Fruit fly (Drosophila melanogaster): Measurements from ENCODE around the gene Tom70.

The Tom70 gene

DNA sequence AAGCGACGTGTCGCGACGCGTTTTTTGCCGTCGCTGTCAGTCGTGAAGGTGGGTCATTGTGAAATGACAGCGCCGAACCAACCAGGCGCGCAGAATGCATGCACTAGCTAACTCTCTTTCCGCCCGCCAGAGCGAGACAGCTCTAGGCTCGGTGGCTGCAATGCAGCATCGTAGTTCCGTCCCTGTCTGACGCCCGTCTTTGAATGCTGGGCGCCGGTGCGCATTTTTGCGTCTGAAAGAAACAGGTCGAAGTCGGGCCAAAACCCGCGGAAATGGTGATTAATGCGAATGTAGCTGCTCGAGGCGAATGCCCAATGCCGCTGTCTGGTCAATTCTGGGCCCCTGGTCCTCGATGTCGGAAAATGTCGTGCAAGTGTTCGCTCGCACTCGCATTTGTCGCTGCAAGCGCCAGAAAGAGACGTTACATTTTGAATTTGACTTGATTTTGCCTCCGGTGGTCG lies 30.9 kb downstream of the Tom70 start (continued):
- TF ChIP-seq salr (GFP tag; optimal IDR thresholded peaks at IDR 0.05) (peak; percentile 34 to 37), Eip75B (GFP tag; optimal IDR thresholded peaks at IDR 0.05) (peak; percentile 74), eg (GFP tag; IDR thresholded peaks at IDR 0.05) (no peak), Met (GFP tag; optimal IDR thresholded peaks at IDR 0.05) (peak; percentile 57), achi (GFP tag; optimal IDR thresholded peaks at IDR 0.05) (peak; percentile 43), CG8319 (GFP tag; optimal IDR thresholded peaks at IDR 0.05) (peak; percentile 60), svp (GFP tag) (peak; percentile 99)

- TF ChIP-seq Eip93F (GFP tag; optimal IDR thresholded peaks at IDR 0.05): no peak
- peak; percentile 59 for TF ChIP-seq Ets21C (GFP tag; optimal IDR thresholded peaks at IDR 0.05)
- TF ChIP-seq CG11762 (GFP tag; optimal IDR thresholded peaks at IDR 0.05; ENCODE audit: insufficient read depth): peak; percentile 84
- TF ChIP-seq CG10631 (GFP tag; optimal IDR thresholded peaks at IDR 0.05): peak; percentile 93
- TF ChIP-seq Hr39 (GFP tag; optimal IDR thresholded peaks at IDR 0.05): peak; percentile 70
- TF ChIP-seq Blimp-1 (GFP tag; optimal IDR thresholded peaks at IDR 0.05): peak; percentile 97
- TF ChIP-seq CG31627 (GFP tag; optimal IDR thresholded peaks at IDR 0.05): peak; percentile 75
- peak; percentile 90 for TF ChIP-seq OdsH (GFP tag; optimal IDR thresholded peaks at IDR 0.05)
- TF ChIP-seq acj6 (GFP tag; optimal IDR thresholded peaks at IDR 0.05): peak; percentile 88
- peak; percentile 96 for TF ChIP-seq Eip78C (GFP tag)
- peak; percentile 81 for TF ChIP-seq fd59A (GFP tag; optimal IDR thresholded peaks at IDR 0.05)
- TF ChIP-seq CG6854 (GFP tag; optimal IDR thresholded peaks at IDR 0.05): no peak
- TF ChIP-seq topi (GFP tag; optimal IDR thresholded peaks at IDR 0.05): peak; percentile 79
- TF ChIP-seq vri (GFP tag; optimal IDR thresholded peaks at IDR 0.05): no peak
- peak; percentile 87 for TF ChIP-seq esn (GFP tag; optimal IDR thresholded peaks at IDR 0.05)
- TF ChIP-seq CG32006 (GFP tag; optimal IDR thresholded peaks at IDR 0.05): peak; percentile 93
- peak; percentile 88 for TF ChIP-seq CG16779 (tag; optimal IDR thresholded peaks at IDR 0.05)
- TF ChIP-seq Hr4 (GFP tag; optimal IDR thresholded peaks at IDR 0.05): peak; percentile 69
- TF ChIP-seq Lpt (GFP tag; optimal IDR thresholded peaks at IDR 0.05): peak; percentile 76
- TF ChIP-seq Met (GFP tag; optimal IDR thresholded peaks at IDR 0.05): peak; percentile 74
- TF ChIP-seq pdm3 (GFP tag; optimal IDR thresholded peaks at IDR 0.05): peak; percentile 78
- TF ChIP-seq svp (GFP tag): peak; percentile 98
- peak; percentile 83 for TF ChIP-seq CG6276 (GFP tag; optimal IDR thresholded peaks at IDR 0.05)
- peak; percentile 59 for TF ChIP-seq Sox14 (GFP tag; optimal IDR thresholded peaks at IDR 0.05)
- TF ChIP-seq CG6792 (GFP tag; optimal IDR thresholded peaks at IDR 0.05): peak; percentile 85
- TF ChIP-seq Ets96B (tag; optimal IDR thresholded peaks at IDR 0.05): peak; percentile 95
- peak; percentile 78 for TF ChIP-seq Sox15 (GFP tag; optimal IDR thresholded peaks at IDR 0.05)
- no peak for TF ChIP-seq Hr38 (GFP tag; optimal IDR thresholded peaks at IDR 0.05)
- TF ChIP-seq fkh (GFP tag; optimal IDR thresholded peaks at IDR 0.05): peak; percentile 97
- TF ChIP-seq CG6808 (GFP tag; optimal IDR thresholded peaks at IDR 0.05): peak; percentile 93
- TF ChIP-seq net (GFP tag; optimal IDR thresholded peaks at IDR 0.05): peak; percentile 82
- TF ChIP-seq CG11294 (GFP tag; IDR thresholded peaks at IDR 0.05): no peak
- TF ChIP-seq CG6163 (GFP tag; IDR thresholded peaks at IDR 0.05): no peak
- TF ChIP-seq CG11902 (GFP tag; optimal IDR thresholded peaks at IDR 0.05): peak; percentile 87
- peak; percentile 52 for TF ChIP-seq Sox102F (GFP tag; optimal IDR thresholded peaks at IDR 0.05)
- peak; percentile 87 for TF ChIP-seq CG9139 (GFP tag; optimal IDR thresholded peaks at IDR 0.05)
- peak; percentile 14 for TF ChIP-seq fd85E (GFP tag; optimal IDR thresholded peaks at IDR 0.05)
- TF ChIP-seq dsx (GFP tag; optimal IDR thresholded peaks at IDR 0.05; ENCODE audit: poor library complexity, severe bottlenecking): peak; percentile 80
- peak; percentile 77 for TF ChIP-seq lz (GFP tag; optimal IDR thresholded peaks at IDR 0.05)
- peak; percentile 86 for TF ChIP-seq CG10669 (GFP tag; optimal IDR thresholded peaks at IDR 0.05)
- TF ChIP-seq CG8319 (GFP tag; optimal IDR thresholded peaks at IDR 0.05): peak; percentile 76
- no peak for TF ChIP-seq eg (GFP tag; IDR thresholded peaks at IDR 0.05)
- no peak for TF ChIP-seq CG15336 (GFP tag; IDR thresholded peaks at IDR 0.05)
- no peak for TF ChIP-seq Gug (GFP tag; IDR thresholded peaks at IDR 0.05)
Observed at dm6 chr2L:12006397-12007330, 31.6 kb downstream of the Tom70 start.

Measured in whole organism, prepupa.